Fruit fly (Drosophila melanogaster) whole organism, embryonic: Measurements from ENCODE around the gene CG33687.

Experiments
- B-H1 ChIP-seq: fragments of 200-800 bp; sonication (Bioruptor generic); IDR thresholded peaks from 3 replicates; pipeline ENCODE4 v1.3.6; 2022; ENCODE audit warnings: missing biosample characterization, missing genetic modification characterization
- BtbVII ChIP-seq: fragments of 200-800 bp; sonication (Bioruptor generic); optimal IDR thresholded peaks from 3 replicates; lab custom pipeline; 2017; ENCODE audit warnings: missing biosample characterization, mild to moderate bottlenecking, missing genetic modification characterization
- CG10959 ChIP-seq: fragments of 200-800 bp; sonication (Bioruptor generic); IDR thresholded peaks from 2 replicates; pipeline ENCODE4 v1.3.6; 2022; ENCODE audit warnings: missing biosample characterization, missing genetic modification characterization
- CG11085 ChIP-seq: fragments of 200-800 bp; sonication (Bioruptor generic); IDR thresholded peaks from 2 replicates; pipeline ENCODE4 v1.3.6; 2022; ENCODE audit warnings: missing biosample characterization, missing genetic modification characterization
- CG12769 ChIP-seq: fragments of 200-800 bp; sonication (Bioruptor generic); optimal IDR thresholded peaks from 2 replicates; lab custom pipeline; 2019; ENCODE audit warnings: missing biosample characterization, mild to moderate bottlenecking, missing genetic modification characterization, moderate library complexity
- CG13624 ChIP-seq: fragments of 200-800 bp; sonication (Bioruptor generic); optimal IDR thresholded peaks from 2 replicates; lab custom pipeline; 2016; ENCODE audit warnings: missing biosample characterization, missing genetic modification characterization
- CG14860 ChIP-seq: fragments of 200-800 bp; sonication (Bioruptor generic); IDR thresholded peaks from 3 replicates; pipeline ENCODE4 v1.3.6; 2022; ENCODE audit warnings: missing biosample characterization, missing genetic modification characterization; ENCODE audit not compliant: partially characterized antibody
- CG15011 ChIP-seq: fragments of 200-800 bp; sonication (Bioruptor generic); optimal IDR thresholded peaks from 3 replicates; lab custom pipeline; 2018; ENCODE audit warnings: missing biosample characterization, mild to moderate bottlenecking, missing genetic modification characterization
- CG2202 ChIP-seq: fragments of 200-800 bp; sonication (Bioruptor generic); optimal IDR thresholded peaks from 2 replicates; lab custom pipeline; 2018; ENCODE audit warnings: missing biosample characterization, mild to moderate bottlenecking, missing genetic modification characterization
- CG6272 ChIP-seq: fragments of 200-800 bp; sonication (Bioruptor generic); IDR thresholded peaks from 2 replicates; pipeline ENCODE4 v1.3.6; 2022; ENCODE audit warnings: missing biosample characterization, missing genetic modification characterization
- CG6791 ChIP-seq: fragments of 200-800 bp; sonication (Bioruptor generic); IDR thresholded peaks from 3 replicates; pipeline ENCODE4 v1.3.6; 2022; ENCODE audit warnings: missing biosample characterization, missing genetic modification characterization; ENCODE audit not compliant: partially characterized antibody
- CG8089 ChIP-seq: fragments of 200-800 bp; sonication (Bioruptor generic); optimal IDR thresholded peaks from 3 replicates; lab custom pipeline; 2016; ENCODE audit warnings: missing biosample characterization, missing genetic modification characterization
- CG8388 ChIP-seq: fragments of 200-800 bp; sonication (Bioruptor generic); optimal IDR thresholded peaks from 2 replicates; lab custom pipeline; 2019; ENCODE audit warnings: missing biosample characterization, mild to moderate bottlenecking, missing genetic modification characterization, moderate library complexity
- CG9215 ChIP-seq: fragments of 200-800 bp; sonication (Bioruptor generic); IDR thresholded peaks from 2 replicates; pipeline ENCODE4 v1.3.6; 2022; ENCODE audit warnings: missing biosample characterization, missing genetic modification characterization
- D ChIP-seq, 2 experiments: fragments of 200-800 bp in 1 of 2; fragments of >200 bp in 1 of 2; sonication (Bioruptor generic) in 1 of 2; optimal IDR thresholded peaks; 2 replicates in 1 of 2; 3 replicates in 1 of 2; lab custom pipeline; 2017; ENCODE audit warnings: mild to moderate bottlenecking in 1 of 2, missing biosample characterization in 1 of 2, missing genetic modification characterization in 1 of 2, missing genetic modification reagents in 1 of 2
- Hmr ChIP-seq: fragments of 200-800 bp; sonication (Bioruptor generic); optimal IDR thresholded peaks from 3 replicates; lab custom pipeline; 2017; ENCODE audit warnings: mild to moderate bottlenecking, missing biosample characterization, missing genetic modification reagents, missing genetic modification characterization
- Lpt ChIP-seq: fragments of >200 bp; optimal IDR thresholded peaks from 2 replicates; lab custom pipeline; 2018; ENCODE audit warnings: missing biosample characterization, missing genetic modification characterization
- MESR4 ChIP-seq: fragments of 200-800 bp; sonication (Bioruptor generic); optimal IDR thresholded peaks from 2 replicates; lab custom pipeline; 2018; ENCODE audit warnings: missing biosample characterization, mild to moderate bottlenecking, missing genetic modification characterization, moderate library complexity
- Optix ChIP-seq: fragments of 200-800 bp; sonication (Bioruptor generic); IDR thresholded peaks from 3 replicates; pipeline ENCODE4 v1.3.6; 2022; ENCODE audit warnings: missing biosample characterization, missing genetic modification characterization
- Side ChIP-seq: fragments of 200-800 bp; sonication (Bioruptor generic); optimal IDR thresholded peaks from 2 replicates; lab custom pipeline; 2016; ENCODE audit warnings: missing biosample characterization, missing genetic modification characterization
- Sox100B ChIP-seq: fragments of 200-800 bp; sonication (Bioruptor generic); optimal IDR thresholded peaks from 3 replicates; lab custom pipeline; 2018; ENCODE audit warnings: missing biosample characterization, mild to moderate bottlenecking, missing genetic modification characterization
- Xrp1 ChIP-seq: fragments of 200-800 bp; sonication (Bioruptor generic); IDR thresholded peaks from 2 replicates; pipeline ENCODE4 v1.3.6; 2022; ENCODE audit warnings: missing biosample characterization, missing genetic modification characterization
- YL-1 ChIP-seq: fragments of 200-800 bp; sonication (Bioruptor generic); optimal IDR thresholded peaks from 3 replicates; lab custom pipeline; 2017; ENCODE audit warnings: missing biosample characterization, mild to moderate bottlenecking, missing genetic modification characterization
- aop ChIP-seq: fragments of 200-800 bp; sonication (Bioruptor generic); IDR thresholded peaks from 2 replicates; pipeline ENCODE4 v1.3.6; 2022; ENCODE audit warnings: missing biosample characterization, missing genetic modification characterization
- ase ChIP-seq: fragments of 200-800 bp; sonication (Bioruptor generic); IDR thresholded peaks from 3 replicates; pipeline ENCODE4 v1.3.6; 2022; ENCODE audit warnings: missing biosample characterization, missing genetic modification characterization
- bowl ChIP-seq: fragments of 200-800 bp; sonication (Bioruptor generic); IDR thresholded peaks from 2 replicates; pipeline ENCODE4 v1.3.6; 2022; ENCODE audit warnings: missing biosample characterization, missing genetic modification characterization
- btn ChIP-seq: fragments of 200-800 bp; sonication (Bioruptor generic); optimal IDR thresholded peaks from 2 replicates; lab custom pipeline; 2016; ENCODE audit warnings: missing biosample characterization, missing genetic modification characterization
- cato ChIP-seq: fragments of 200-800 bp; sonication (Bioruptor generic); optimal IDR thresholded peaks from 2 replicates; lab custom pipeline; 2016; ENCODE audit warnings: missing biosample characterization, missing genetic modification characterization, borderline replicate concordance
- chn ChIP-seq: fragments of 200-800 bp; sonication (Bioruptor generic); optimal IDR thresholded peaks from 2 replicates; lab custom pipeline; 2016; ENCODE audit warnings: missing biosample characterization, missing genetic modification characterization
- dysf ChIP-seq: fragments of 200-800 bp; sonication (Bioruptor generic); IDR thresholded peaks from 3 replicates; pipeline ENCODE4 v1.3.6; 2022; ENCODE audit warnings: missing biosample characterization, missing genetic modification characterization
- ems ChIP-seq: fragments of 200-800 bp; sonication (Bioruptor generic); optimal IDR thresholded peaks from 3 replicates; lab custom pipeline; 2016; ENCODE audit warnings: missing biosample characterization, missing genetic modification characterization
- fd64A ChIP-seq: fragments of 200-800 bp; sonication (Bioruptor generic); optimal IDR thresholded peaks from 3 replicates; lab custom pipeline; 2018; ENCODE audit warnings: missing biosample characterization, mild to moderate bottlenecking, missing genetic modification characterization
- fd96Cb ChIP-seq: fragments of 200-800 bp; sonication (Bioruptor generic); optimal IDR thresholded peaks from 2 replicates; lab custom pipeline; 2018; ENCODE audit warnings: missing biosample characterization, mild to moderate bottlenecking, missing genetic modification characterization, moderate library complexity
- insv ChIP-seq, 2 experiments: fragments of 200-800 bp; sonication (Bioruptor generic); optimal IDR thresholded peaks; 3 replicates each; lab custom pipeline; 2016 to 2018; ENCODE audit warnings: missing biosample characterization in 2 of 2, missing genetic modification characterization in 2 of 2
- jigr1 ChIP-seq: fragments of 200-800 bp; sonication (Bioruptor generic); IDR thresholded peaks from 3 replicates; pipeline ENCODE4 v1.3.6; 2022; ENCODE audit warnings: missing biosample characterization, missing genetic modification characterization
- knrl ChIP-seq: fragments of 200-800 bp; sonication (Bioruptor generic); IDR thresholded peaks from 3 replicates; pipeline ENCODE4 v1.3.6; 2022; ENCODE audit warnings: missing biosample characterization, missing genetic modification characterization; ENCODE audit not compliant: partially characterized antibody
- lmd ChIP-seq: fragments of 200-800 bp; sonication (Bioruptor generic); IDR thresholded peaks from 2 replicates; pipeline ENCODE4 v1.3.6; 2022; ENCODE audit warnings: missing biosample characterization, missing genetic modification characterization
- pb ChIP-seq: fragments of 200-800 bp; sonication (Bioruptor generic); optimal IDR thresholded peaks from 3 replicates; lab custom pipeline; 2016; ENCODE audit warnings: missing biosample characterization, missing genetic modification characterization
- prd ChIP-seq, 3 experiments: fragments of >200 bp in 2 of 3; fragments of 200-800 bp in 1 of 3; sonication (Bioruptor generic) in 1 of 3; optimal IDR thresholded peaks in 2 of 3; IDR thresholded peaks in 1 of 3; 2 replicates in 2 of 3; 3 replicates in 1 of 3; pipeline versions ENCODE4 v1.3.6 to Lab custom; 2017 to 2022; ENCODE audit warnings: missing biosample characterization in 1 of 3, missing genetic modification characterization in 1 of 3
- ro ChIP-seq: fragments of 200-800 bp; sonication (Bioruptor generic); IDR thresholded peaks from 2 replicates; pipeline ENCODE4 v1.3.6; 2022; ENCODE audit warnings: missing biosample characterization, missing genetic modification characterization
- scrt ChIP-seq: fragments of 200-800 bp; sonication (Bioruptor generic); optimal IDR thresholded peaks from 2 replicates; lab custom pipeline; 2018; ENCODE audit warnings: missing biosample characterization, mild to moderate bottlenecking, missing genetic modification characterization, moderate library complexity
- sna ChIP-seq: fragments of 200-800 bp; sonication (Bioruptor generic); IDR thresholded peaks from 2 replicates; pipeline ENCODE4 v1.3.6; 2022; ENCODE audit warnings: missing biosample characterization, missing genetic modification characterization; ENCODE audit not compliant: partially characterized antibody
- sob ChIP-seq: fragments of 200-800 bp; sonication (Bioruptor generic); IDR thresholded peaks from 2 replicates; pipeline ENCODE4 v1.3.6; 2022; ENCODE audit warnings: missing biosample characterization, missing genetic modification characterization
- sr ChIP-seq: fragments of 200-800 bp; sonication (Bioruptor generic); IDR thresholded peaks from 3 replicates; pipeline ENCODE4 v1.3.6; 2022; ENCODE audit warnings: missing biosample characterization, missing genetic modification characterization
- stc ChIP-seq: fragments of 200-800 bp; sonication (Bioruptor generic); IDR thresholded peaks from 2 replicates; pipeline ENCODE4 v1.3.6; 2022; ENCODE audit warnings: missing biosample characterization, missing genetic modification characterization
- trem ChIP-seq: fragments of 200-800 bp; optimal IDR thresholded peaks from 3 replicates; lab custom pipeline; 2019; ENCODE audit warnings: missing biosample characterization, mild to moderate bottlenecking, missing genetic modification characterization, moderate library complexity
- tup ChIP-seq: fragments of 200-800 bp; sonication (Bioruptor generic); optimal IDR thresholded peaks from 2 replicates; lab custom pipeline; 2016; ENCODE audit warnings: missing biosample characterization, mild to moderate bottlenecking, missing genetic modification characterization, moderate library complexity
- vnd ChIP-seq: fragments of 200-800 bp; sonication (Bioruptor generic); IDR thresholded peaks from 3 replicates; pipeline ENCODE4 v1.3.6; 2022; ENCODE audit warnings: missing biosample characterization, missing genetic modification characterization; ENCODE audit not compliant: partially characterized antibody
- zfh2 ChIP-seq: fragments of 200-800 bp; sonication (Bioruptor generic); optimal IDR thresholded peaks from 2 replicates; lab custom pipeline; 2016; ENCODE audit warnings: missing biosample characterization, missing genetic modification characterization

Gene CG33687

dm6 chr3L:16203236-16203635 lies 5.6 kb downstream of the CG33687 start (continued):
- TF ChIP-seq chn (peak; percentile 57), sob (GFP tag; lab: Robert Waterston, UW) (peak; percentile 90), MESR4 (GFP tag; lab: Kevin White, UChicago) (peak; percentile 2), D (optimal IDR thresholded peaks at IDR 0.05; lab: Kevin White, UChicago) (no peak), D (GFP tag; optimal IDR thresholded peaks at IDR 0.05; lab: Kevin White, UChicago) (peak; percentile 42), CG2202 (tag; lab: Kevin White, UChicago) (no peak), B-H1 (peak; percentile 81), BtbVII (GFP tag; lab: Kevin White, UChicago) (peak; percentile 73), Side (GFP tag; lab: Kevin White, UChicago) (peak; percentile 64), jigr1 (GFP tag; lab: Robert Waterston, UW) (0 out of 3 replicates have a peak, but pooled peaks have one; percentile 62), Xrp1 (peak; percentile 79), Lpt (no peak), CG13624 (GFP tag; lab: Kevin White, UChicago) (peak; percentile 88), CG15011 (GFP tag; lab: Kevin White, UChicago) (peak; percentile 69), sna (GFP tag; lab: Robert Waterston, UW) (no peak), YL-1 (GFP tag; lab: Kevin White, UChicago) (no peak), CG10959 (GFP tag; lab: Robert Waterston, UW) (peak; percentile 47; the same call in 1 of the 2 replicates), vnd (GFP tag; lab: Robert Waterston, UW) (no peak), prd (optimal IDR thresholded peaks at IDR 0.05; lab: Kevin White, UChicago) (no peak), prd (GFP tag; IDR thresholded peaks at IDR 0.05; lab: Robert Waterston, UW) (peak; percentile 86), ro (GFP tag; lab: Robert Waterston, UW) (peak; percentile 55; the same call in 1 of the 2 replicates), stc (peak; percentile 76), pb (GFP tag; lab: Kevin White, UChicago) (peak; percentile 53), lmd (peak; percentile 90), ase (GFP tag; lab: Robert Waterston, UW) (peak; percentile 87; the same call in 2 of the 3 replicates), CG8089 (peak; percentile 32), CG6791 (GFP tag; lab: Robert Waterston, UW) (no peak), cato (GFP tag; lab: Kevin White, UChicago) (peak; percentile 25), ems (GFP tag; lab: Kevin White, UChicago) (peak; percentile 78), dysf (GFP tag; lab: Robert Waterston, UW) (peak; percentile 92), fd96Cb (tag; lab: Kevin White, UChicago) (peak; percentile 68), CG14860 (GFP tag; lab: Robert Waterston, UW) (no peak), Hmr (GFP tag; lab: Kevin White, UChicago) (peak; percentile 86), scrt (GFP tag; lab: Kevin White, UChicago) (peak; percentile 72), sr (no peak; the same call in 2 of the 3 replicates), tup (GFP tag; lab: Kevin White, UChicago) (peak; percentile 32), trem (tag; lab: Kevin White, UChicago) (peak; percentile 5), CG8388 (GFP tag; lab: Kevin White, UChicago) (peak; percentile 38), CG6272 (GFP tag; lab: Robert Waterston, UW) (no peak), CG11085 (GFP tag; lab: Robert Waterston, UW) (peak; percentile 83), CG12769 (tag; lab: Kevin White, UChicago) (peak; percentile 91), btn (GFP tag; lab: Kevin White, UChicago) (peak; percentile 42), Optix (GFP tag; lab: Robert Waterston, UW) (no peak; the same call in 2 of the 3 replicates), CG9215 (GFP tag; lab: Robert Waterston, UW) (no peak), knrl (GFP tag; lab: Robert Waterston, UW) (no peak), insv (GFP tag; optimal IDR thresholded peaks at IDR 0.05; lab: Kevin White, UChicago) (no peak), bowl (GFP tag; lab: Robert Waterston, UW) (peak; percentile 44; the same call in 1 of the 2 replicates), aop (peak; percentile 57; the same call in 1 of the 2 replicates), fd64A (GFP tag; lab: Kevin White, UChicago) (no peak), Sox100B (GFP tag; lab: Kevin White, UChicago) (peak; percentile 58), zfh2 (peak; percentile 81)
